Worm (Caenorhabditis elegans) whole organism, L2 larva: ENCODE data around the gene F01D4.5.

Experiments used
- aly-2 ChIP-seq: fragments of 150-350 bp; optimal IDR thresholded peaks from 2 replicates; lab custom pipeline; 2014; ENCODE audit warnings: missing biosample characterization, missing genetic modification characterization
- ama-1 ChIP-seq: fragments of 150-350 bp; optimal IDR thresholded peaks from 2 replicates; lab custom pipeline; 2018; ENCODE audit warnings: inconsistent platforms
- egl-27 ChIP-seq: sonication (generic microtip); optimal IDR thresholded peaks from 3 replicates; lab custom pipeline; 2017; ENCODE audit warnings: missing biosample characterization, missing genetic modification reagents, missing genetic modification characterization
- snpc-4 ChIP-seq: fragments of 150-350 bp; optimal IDR thresholded peaks from 2 replicates; lab custom pipeline; 2014; ENCODE audit warnings: missing biosample characterization, missing genetic modification characterization
- unc-39 ChIP-seq: fragments of 150-350 bp; optimal IDR thresholded peaks from 2 replicates; lab custom pipeline; 2014; ENCODE audit warnings: missing biosample characterization, missing genetic modification characterization

DNA sequence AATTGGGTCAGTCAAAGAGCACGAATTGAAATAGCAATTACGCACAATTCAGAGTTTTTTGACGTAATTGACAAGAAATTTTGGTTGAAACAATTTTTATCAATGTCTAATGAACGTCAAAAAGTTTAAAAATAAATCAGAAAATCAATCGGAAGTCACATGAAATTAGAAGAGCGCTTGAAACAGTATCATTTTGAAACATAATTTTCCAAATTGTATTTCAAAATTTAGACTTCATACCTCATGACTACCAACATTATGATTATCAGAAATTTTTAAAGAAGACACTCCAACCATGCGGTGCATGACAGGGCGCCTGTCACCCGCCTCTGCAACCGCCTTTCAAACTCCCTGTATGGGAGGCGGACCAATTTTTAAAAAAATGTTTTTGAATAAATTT, 29.8 kb upstream of the F01D4.5 start:
- TF ChIP-seq egl-27 (tag; lab: Kevin White, UChicago) (no peak), unc-39 (no peak), ama-1 (lab: Kevin White, UChicago) (no peak), snpc-4 (no peak), aly-2 (no peak)
